Fruit fly (Drosophila melanogaster): ENCODE data around the gene JhI-21.

DNA sequence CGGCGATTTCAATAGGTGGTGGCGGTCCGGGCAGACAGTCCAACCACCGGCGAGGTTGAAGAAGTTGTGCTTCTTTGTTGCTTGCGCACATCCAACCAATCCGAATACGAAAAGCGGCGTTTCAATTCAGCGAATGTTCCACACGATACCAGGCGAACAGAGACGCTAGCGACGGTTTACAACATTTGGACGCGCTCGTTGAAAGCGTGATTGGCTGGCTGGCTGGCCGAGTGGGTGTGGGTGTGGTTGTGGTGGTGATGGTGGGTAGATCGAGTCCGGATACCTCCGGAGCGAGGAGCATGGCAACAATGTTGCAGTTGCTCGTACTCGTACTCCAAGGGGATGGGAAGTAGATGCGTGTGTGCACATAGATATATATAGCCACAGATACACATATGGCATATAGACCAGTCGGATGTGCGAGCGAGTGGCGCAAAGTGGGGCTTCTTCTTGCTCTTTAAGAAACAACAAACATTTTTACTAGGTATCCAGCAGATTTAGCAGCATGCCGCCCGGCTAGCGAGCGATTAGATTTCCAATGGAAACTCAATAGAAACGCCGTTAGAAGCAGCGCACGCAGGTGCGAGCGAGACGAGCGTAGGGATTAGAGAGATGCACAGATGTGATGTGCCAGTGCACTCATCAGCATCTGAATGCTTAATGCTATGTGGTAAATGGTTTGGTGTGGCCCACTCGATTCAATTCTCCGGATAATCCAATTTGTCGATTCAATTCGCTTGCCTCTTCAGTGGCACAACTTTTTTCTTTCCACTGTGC, 45.6 kb downstream of the JhI-21 start:
- TF ChIP-seq tj (GFP tag; optimal IDR thresholded peaks at IDR 0.05), result peak; percentile 13
- no peak for TF ChIP-seq cnc (optimal IDR thresholded peaks at IDR 0.05)
- TF ChIP-seq ovo (GFP tag; optimal IDR thresholded peaks at IDR 0.05), result peak; percentile 99
- TF ChIP-seq CG11617 (GFP tag; optimal IDR thresholded peaks at IDR 0.05), result peak; percentile 50
- no peak for TF ChIP-seq kay (GFP tag; ENCODE audit: borderline replicate concordance)
- TF ChIP-seq CG33017 (tag; optimal IDR thresholded peaks at IDR 0.05), result no peak
- TF ChIP-seq Mnt (GFP tag; optimal IDR thresholded peaks at IDR 0.05), result peak; percentile 88
- peak; percentile 46 for TF ChIP-seq toe (GFP tag; optimal IDR thresholded peaks at IDR 0.05)
- TF ChIP-seq CG7045 (GFP tag; optimal IDR thresholded peaks at IDR 0.05), result no peak
- TF ChIP-seq CG5204 (GFP tag; optimal IDR thresholded peaks at IDR 0.05), result no peak
- peak; percentile 54 for TF ChIP-seq bab1 (GFP tag; optimal IDR thresholded peaks at IDR 0.05)
- peak; percentile 59 for TF ChIP-seq CG14711 (tag; optimal IDR thresholded peaks at IDR 0.05)
- TF ChIP-seq CG7101 (tag; optimal IDR thresholded peaks at IDR 0.05), result peak; percentile 33
- no peak for TF ChIP-seq Clk (GFP tag; optimal IDR thresholded peaks at IDR 0.05)

Measured in whole organism, adult.